Fruit fly (Drosophila melanogaster): ENCODE data around the gene NimB4.

DNA sequence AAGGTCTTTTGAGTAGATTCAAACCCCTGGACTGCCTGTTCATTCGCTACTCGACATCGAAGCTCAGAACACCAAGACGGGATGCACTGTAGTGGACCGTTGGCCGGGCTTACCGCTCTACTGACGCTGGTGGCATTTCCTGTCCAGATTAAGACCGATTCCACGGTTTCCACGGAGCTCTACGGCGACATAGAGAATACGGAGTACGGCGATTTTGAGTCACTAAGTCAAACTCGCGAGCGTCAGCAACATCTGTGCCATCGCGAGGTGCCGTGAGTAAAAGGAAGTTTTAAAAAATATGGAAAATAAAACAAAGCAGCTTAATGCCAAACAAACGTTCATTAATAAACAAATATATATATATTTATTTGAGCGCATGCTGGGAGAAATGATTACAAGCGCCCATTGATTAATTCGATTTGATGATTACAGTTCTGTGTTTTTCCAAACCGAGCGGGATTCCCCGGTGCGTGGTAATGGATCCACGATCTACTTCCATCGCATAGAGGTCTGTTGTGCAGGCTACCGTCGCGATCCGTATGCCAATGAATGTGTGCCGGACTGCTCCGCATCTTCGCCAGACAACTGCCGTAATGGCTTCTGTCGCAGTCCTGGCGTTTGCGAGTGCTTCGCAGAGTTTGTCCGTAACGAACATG lies 6.2 kb downstream of the NimB4 start, which contains the start of gene NimB1:
- TF ChIP-seq ttk (optimal IDR thresholded peaks at IDR 0.05) (no peak), Sin3A (optimal IDR thresholded peaks at IDR 0.05) (no peak), psq (optimal IDR thresholded peaks at IDR 0.05) (no peak), h (optimal IDR thresholded peaks at IDR 0.05) (no peak)
